Fruit fly (Drosophila melanogaster): ENCODE data around the gene mRpL1.

The mRpL1 gene

dm6 chr3R:8288790-8289189, 12.4 kb upstream of the mRpL1 start:
- TF ChIP-seq noc (tag; optimal IDR thresholded peaks at IDR 0.05): no peak

dm6 chr3R:8290478-8290877, 10.8 kb upstream of the mRpL1 start, which contains the start of gene CG11672:
Gene CG11672, minus strand, starts transcription at chr3R:8290578.
- no peak for TF ChIP-seq noc (tag; optimal IDR thresholded peaks at IDR 0.05)

DNA sequence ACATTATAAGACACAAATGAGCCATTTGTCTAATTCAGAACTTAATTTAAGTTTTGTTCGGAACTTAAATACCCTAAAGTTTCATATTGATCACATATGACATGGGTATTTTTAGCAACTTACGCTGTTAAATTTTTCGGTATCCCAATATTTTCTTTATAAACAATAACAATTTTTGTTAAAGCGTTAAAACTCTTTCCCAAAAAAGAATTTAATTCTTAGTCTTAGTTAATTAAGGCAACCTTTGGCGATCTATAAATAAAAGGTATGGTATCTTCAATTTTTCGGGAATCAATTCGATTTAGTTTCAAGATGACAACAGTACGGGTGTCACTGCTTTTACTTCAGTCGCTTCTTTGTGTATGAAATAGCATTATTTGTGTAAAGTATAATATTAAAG, 10.3 kb upstream of the mRpL1 start, which contains the start of gene CG31464:
CG31464 (plus strand) TSS at position 301 of the 400 bp plus-strand sequence.
- no peak for TF ChIP-seq noc (tag; optimal IDR thresholded peaks at IDR 0.05)

- no peak for TF ChIP-seq noc (tag; optimal IDR thresholded peaks at IDR 0.05)
Observed at dm6 chr3R:8292034-8292433, 9.2 kb upstream of the mRpL1 start, which contains the start of gene CG31463. Gene CG31463, plus strand, starts transcription at chr3R:8292335.

DNA sequence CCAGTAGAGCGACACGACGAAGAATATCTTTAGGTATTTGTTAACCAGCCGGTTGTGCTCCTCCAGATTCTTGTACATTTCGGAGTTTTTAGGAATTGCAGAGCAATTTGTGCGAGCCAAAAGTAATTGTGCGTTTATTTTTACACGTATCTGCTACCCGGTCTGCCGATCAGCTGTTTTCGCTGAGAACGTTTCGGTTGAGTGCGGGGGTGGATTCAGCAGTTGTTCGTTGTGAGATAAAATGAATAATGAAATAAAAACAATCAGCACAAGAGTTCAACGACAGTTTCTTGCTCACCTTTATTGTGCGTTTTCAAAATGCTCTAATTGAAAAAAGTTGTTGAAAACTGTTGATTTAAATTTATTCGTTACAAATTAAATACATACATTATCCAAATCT, 2.6 kb downstream of the mRpL1 start, which contains the start of gene nac:
nac (minus strand) TSS at position 176 of the 400 bp plus-strand sequence.
- TF ChIP-seq noc (tag; optimal IDR thresholded peaks at IDR 0.05): no peak

- no peak for TF ChIP-seq noc (tag; optimal IDR thresholded peaks at IDR 0.05)
Observed at dm6 chr3R:8305110-8305509, 3.9 kb downstream of the mRpL1 start, which contains the start of gene Sgt1. Gene Sgt1, minus strand, starts transcription at chr3R:8305274.

dm6 chr3R:8306188-8306926, 5.1 kb downstream of the mRpL1 start:
- TF ChIP-seq noc (tag; optimal IDR thresholded peaks at IDR 0.05): no peak

dm6 chr3R:8306927-8307261, 5.7 kb downstream of the mRpL1 start:
- TF ChIP-seq noc (tag; optimal IDR thresholded peaks at IDR 0.05): no peak

dm6 chr3R:8307283-8307682, 6.0 kb downstream of the mRpL1 start:
- no peak for TF ChIP-seq noc (tag; optimal IDR thresholded peaks at IDR 0.05)

DNA sequence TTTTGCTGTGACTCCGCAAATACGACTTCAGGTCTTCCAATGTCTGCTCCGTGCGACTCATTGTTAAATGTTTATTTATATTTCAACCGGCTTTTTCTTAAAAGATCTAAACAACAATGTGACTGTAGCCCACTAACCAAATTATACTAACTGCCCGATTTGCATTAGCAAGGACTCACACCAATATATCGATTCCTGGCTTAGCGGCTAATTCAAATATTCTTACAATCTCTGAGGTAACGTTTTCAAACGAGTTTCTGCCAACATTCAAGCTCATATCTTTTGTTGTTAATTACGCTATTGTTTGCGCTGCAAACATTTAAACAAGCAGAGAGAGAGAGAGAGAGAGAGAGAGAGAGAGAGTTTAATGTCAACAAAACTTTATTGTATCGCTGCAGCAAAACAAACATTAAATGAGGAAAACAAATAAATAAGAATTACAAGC, 7.3 kb downstream of the mRpL1 start, which contains the start of gene tex:
tex (minus strand) TSS at position 131 of the 445 bp plus-strand sequence.
- no peak for TF ChIP-seq noc (tag; optimal IDR thresholded peaks at IDR 0.05)

DNA sequence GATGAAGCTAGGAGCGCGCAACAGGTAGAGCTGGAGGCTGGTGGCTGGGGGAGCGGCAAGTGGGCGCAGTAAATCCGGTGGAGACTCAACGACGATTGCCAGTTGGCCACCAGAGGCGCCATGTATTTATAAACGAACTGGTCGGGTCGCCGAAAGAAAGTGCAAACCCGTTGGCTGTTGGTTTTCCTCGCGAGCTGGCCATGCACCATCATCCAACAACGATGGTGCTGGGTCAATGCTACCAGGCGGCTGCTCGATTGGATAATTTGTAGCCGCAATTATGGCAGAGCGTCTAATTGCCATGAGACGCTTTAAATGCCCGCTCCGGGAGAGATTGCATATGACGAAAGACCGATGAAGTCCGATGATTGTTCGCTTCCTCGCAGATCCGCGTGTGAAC, 9.4 kb downstream of the mRpL1 start, which contains the start of gene CG11693:
CG11693 (minus strand) TSS at position 101 of the 400 bp plus-strand sequence.
- TF ChIP-seq noc (tag; optimal IDR thresholded peaks at IDR 0.05): no peak

dm6 chr3R:8312037-8312436, 10.8 kb downstream of the mRpL1 start, which contains the start of the genes CG11694 and CG11698:
Gene CG11694, minus strand, starts transcription at chr3R:8312137.
Gene CG11698, plus strand, starts transcription at chr3R:8312188.
- TF ChIP-seq noc (tag; optimal IDR thresholded peaks at IDR 0.05): no peak

DNA sequence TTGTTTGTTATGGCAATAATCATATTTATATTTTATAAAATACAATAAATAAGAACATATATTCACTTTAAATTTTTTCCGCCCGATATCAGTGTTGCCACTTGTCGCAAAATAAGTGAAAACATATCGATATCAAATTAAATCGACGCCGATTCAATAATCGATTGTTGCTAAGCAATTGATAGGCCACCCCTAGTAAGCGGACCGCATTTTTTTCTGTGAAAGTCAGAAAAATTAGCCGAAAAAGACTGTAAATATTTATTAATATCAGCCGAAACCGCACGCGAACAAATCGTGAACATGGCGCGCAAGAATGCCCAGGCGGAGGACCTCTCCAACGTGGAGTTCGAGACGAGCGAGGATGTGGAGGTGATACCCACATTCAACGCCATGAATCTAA, 11.8 kb downstream of the mRpL1 start, which contains the start of gene CG7483:
CG7483 (plus strand) TSS at position 171 of the 400 bp plus-strand sequence.
- TF ChIP-seq noc (tag; optimal IDR thresholded peaks at IDR 0.05): no peak

DNA sequence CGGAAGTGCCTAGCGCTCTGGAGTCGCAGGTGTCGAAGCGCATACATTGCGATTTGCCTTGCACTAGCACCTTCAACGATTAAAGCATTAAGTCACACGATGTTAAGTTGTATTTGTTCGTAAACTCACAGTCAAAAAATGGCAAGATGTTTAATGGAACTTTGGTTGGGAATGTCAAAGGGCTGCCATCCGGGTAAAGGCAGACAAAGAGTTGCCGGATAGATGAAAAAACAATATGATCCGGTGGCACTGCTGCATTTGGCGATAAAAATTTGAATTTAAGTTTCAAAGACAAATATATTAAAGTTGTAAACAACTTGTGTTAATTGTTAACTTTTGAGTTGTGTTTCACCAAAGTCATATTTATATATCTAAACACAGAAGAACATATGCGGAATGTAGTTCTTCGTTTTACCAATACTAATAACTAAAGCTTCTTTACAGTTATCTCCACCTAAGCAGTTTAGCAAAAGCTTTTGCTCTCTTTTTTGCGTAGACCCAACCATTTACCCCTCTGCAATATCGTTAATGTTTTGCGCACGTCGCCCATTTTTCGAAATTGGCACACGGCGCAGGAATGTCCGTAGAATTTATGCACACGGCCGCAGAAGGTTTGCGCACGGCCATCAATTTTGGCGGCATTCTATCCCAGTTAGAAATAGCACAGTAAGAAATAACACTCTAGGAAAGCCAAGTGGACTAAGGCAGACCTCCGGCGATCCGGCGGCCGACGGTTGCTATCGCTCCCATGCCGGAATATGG, 15.3 kb downstream of the mRpL1 start, which contains the start of gene Coq2:
Coq2 (minus strand) TSS at position 200 of the 762 bp plus-strand sequence.
- TF ChIP-seq noc (tag; optimal IDR thresholded peaks at IDR 0.05): no peak

dm6 chr3R:8317215-8317614, 16.0 kb downstream of the mRpL1 start, which contains the start of gene Ctr1B:
Gene Ctr1B, plus strand, starts transcription at chr3R:8317612.
- peak; percentile 44 for TF ChIP-seq noc (tag; optimal IDR thresholded peaks at IDR 0.05)

- no peak for TF ChIP-seq noc (tag; optimal IDR thresholded peaks at IDR 0.05)
Observed at dm6 chr3R:8317709-8318335, 16.6 kb downstream of the mRpL1 start.
